Fruit fly (Drosophila melanogaster): ENCODE data around the gene CG44475.

CG44475 gene

DNA sequence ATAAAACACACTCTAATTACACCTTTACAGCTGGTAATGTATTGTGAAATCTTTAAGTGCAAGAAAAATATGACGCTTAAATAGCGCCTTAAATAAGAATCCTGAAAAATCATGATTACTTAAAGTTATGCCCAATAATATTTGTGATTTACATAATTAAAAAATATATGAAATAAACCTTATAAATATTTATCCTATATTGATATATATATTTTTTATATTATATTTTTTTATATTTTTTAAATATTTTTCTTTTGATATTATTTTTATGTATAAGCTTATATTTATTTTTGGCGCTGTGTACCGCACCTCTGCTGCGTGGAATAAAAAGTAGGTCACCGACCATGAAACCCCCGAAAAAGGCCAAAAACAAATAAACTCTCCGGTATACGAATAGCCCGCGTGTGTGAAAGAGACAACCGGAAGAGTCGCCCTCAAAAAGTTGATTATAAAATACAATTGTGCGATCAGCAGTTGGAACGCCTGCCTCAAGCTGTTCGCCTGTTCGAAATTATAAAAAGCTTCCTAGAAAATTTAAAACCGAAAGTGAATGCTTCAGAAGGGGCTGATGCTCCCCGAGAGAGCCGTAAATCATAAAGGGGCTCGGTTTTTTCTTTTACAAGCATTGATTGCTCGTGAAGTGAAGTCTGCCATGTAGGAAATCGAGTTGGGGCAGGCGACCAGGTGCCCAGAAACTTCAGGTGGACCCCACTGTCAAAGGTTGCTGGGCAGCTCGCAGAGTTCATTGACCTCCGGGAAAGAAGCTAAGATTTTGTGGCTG is 25.7 kb upstream of the CG44475 start (continued):
- peak; percentile 39; the same call in 2 of the 3 replicates for TF ChIP-seq row (GFP tag; IDR thresholded peaks at IDR 0.05)
- TF ChIP-seq HLH54F (GFP tag; optimal IDR thresholded peaks at IDR 0.05), result no peak
- TF ChIP-seq Six4 (GFP tag; optimal IDR thresholded peaks at IDR 0.05), result peak; percentile 6
- no peak for TF ChIP-seq ash1 (GFP tag; optimal IDR thresholded peaks at IDR 0.05)
- TF ChIP-seq mld (GFP tag; IDR thresholded peaks at IDR 0.05; ENCODE audit: partially characterized antibody), result no peak
- TF ChIP-seq grau (tag; optimal IDR thresholded peaks at IDR 0.05), result peak; percentile 73
- TF ChIP-seq onecut (GFP tag; IDR thresholded peaks at IDR 0.05), result peak; percentile 42
- TF ChIP-seq CG2712 (tag; optimal IDR thresholded peaks at IDR 0.05), result peak; percentile 78
- peak; percentile 99 for TF ChIP-seq CG31224 (GFP tag; IDR thresholded peaks at IDR 0.05)
- 0 out of 3 replicates have a peak, but pooled peaks have one; percentile 8 for TF ChIP-seq CG14860 (GFP tag; IDR thresholded peaks at IDR 0.05; ENCODE audit: partially characterized antibody)
- TF ChIP-seq CG17385 (GFP tag; optimal IDR thresholded peaks at IDR 0.05), result peak; percentile 50
- 0 out of 2 replicates have a peak, but pooled peaks have one; percentile 5 for TF ChIP-seq amos (GFP tag; IDR thresholded peaks at IDR 0.05; ENCODE audit: partially characterized antibody)
- TF ChIP-seq ERR (GFP tag; optimal IDR thresholded peaks at IDR 0.05), result no peak
- TF ChIP-seq pfk (GFP tag; optimal IDR thresholded peaks at IDR 0.05), result peak; percentile 41
- TF ChIP-seq dysf (GFP tag; IDR thresholded peaks at IDR 0.05), result peak; percentile 46; the same call in 1 of the 3 replicates
- TF ChIP-seq CG16779 (GFP tag; IDR thresholded peaks at IDR 0.05), result no peak
- TF ChIP-seq CG17568 (GFP tag; optimal IDR thresholded peaks at IDR 0.05), result peak; percentile 42
- TF ChIP-seq C15 (GFP tag; IDR thresholded peaks at IDR 0.05), result no peak
- peak; percentile 62 for TF ChIP-seq gcm (GFP tag; optimal IDR thresholded peaks at IDR 0.05)
- TF ChIP-seq lab (GFP tag; optimal IDR thresholded peaks at IDR 0.05), result peak; percentile 56
- TF ChIP-seq knrl (GFP tag; IDR thresholded peaks at IDR 0.05; ENCODE audit: partially characterized antibody), result peak; percentile 35; the same call in 1 of the 3 replicates
- peak; percentile 55 for TF ChIP-seq salm (tag; optimal IDR thresholded peaks at IDR 0.05)
- no peak for TF ChIP-seq CG3995 (GFP tag; optimal IDR thresholded peaks at IDR 0.05)
- peak; percentile 82 for TF ChIP-seq CG15269 (tag; optimal IDR thresholded peaks at IDR 0.05)
- peak; percentile 4 for TF ChIP-seq CG33213 (GFP tag; optimal IDR thresholded peaks at IDR 0.05)
- TF ChIP-seq CG18262 (tag; optimal IDR thresholded peaks at IDR 0.05), result peak; percentile 86
- TF ChIP-seq Adf1 (GFP tag; IDR thresholded peaks at IDR 0.05), result peak; percentile 72
- peak; percentile 44 for TF ChIP-seq CG1832 (GFP tag; optimal IDR thresholded peaks at IDR 0.05)
- peak; percentile 42 for TF ChIP-seq Dek (tag; optimal IDR thresholded peaks at IDR 0.05)
- peak; percentile 87 for TF ChIP-seq gem (tag; optimal IDR thresholded peaks at IDR 0.05)
- TF ChIP-seq Mad (GFP tag; optimal IDR thresholded peaks at IDR 0.05), result no peak
- TF ChIP-seq CG18476 (GFP tag; optimal IDR thresholded peaks at IDR 0.05), result peak; percentile 12
- peak; percentile 77 for TF ChIP-seq CG13424 (tag; optimal IDR thresholded peaks at IDR 0.05)
- TF ChIP-seq Gug (GFP tag; IDR thresholded peaks at IDR 0.05), result no peak
- peak; percentile 56 for TF ChIP-seq dmrt11E (tag; optimal IDR thresholded peaks at IDR 0.05)
- TF ChIP-seq Nf-YC (tag; optimal IDR thresholded peaks at IDR 0.05), result peak; percentile 58
- TF ChIP-seq kni (GFP tag; optimal IDR thresholded peaks at IDR 0.05), result peak; percentile 99
- no peak for TF ChIP-seq CG11093 (GFP tag; IDR thresholded peaks at IDR 0.05)
- peak; percentile 83 for TF ChIP-seq Sox102F (GFP tag; optimal IDR thresholded peaks at IDR 0.05)
- no peak for TF ChIP-seq CkIIα-i1 (GFP tag; IDR thresholded peaks at IDR 0.05)
- TF ChIP-seq Med (GFP tag), result peak; percentile 88
- peak; percentile 84 for TF ChIP-seq CG10431 (GFP tag; optimal IDR thresholded peaks at IDR 0.05)
- TF ChIP-seq wor (GFP tag; IDR thresholded peaks at IDR 0.05), result 0 out of 2 replicates have a peak, but pooled peaks have one; percentile 11
- TF ChIP-seq D19A (tag; optimal IDR thresholded peaks at IDR 0.05), result peak; percentile 63
- TF ChIP-seq Dbx (GFP tag; IDR thresholded peaks at IDR 0.05), result peak; percentile 48; the same call in 1 of the 3 replicates
- TF ChIP-seq CG13287 (GFP tag; IDR thresholded peaks at IDR 0.05; ENCODE audit: partially characterized antibody), result peak; percentile 52; the same call in 1 of the 2 replicates
- TF ChIP-seq CG10543 (GFP tag; optimal IDR thresholded peaks at IDR 0.05), result peak; percentile 91
- peak; percentile 85 for TF ChIP-seq CG31441 (GFP tag; IDR thresholded peaks at IDR 0.05)

Measured in whole organism, embryonic.